Worm (Caenorhabditis elegans) whole organism, L4/young adult: ENCODE results near the gene wdr-62.

Experiments
- W03F9.2 ChIP-seq: fragments of 150-350 bp; optimal IDR thresholded peaks from 2 replicates; lab custom pipeline; 2014; ENCODE audit warnings: missing biosample characterization, missing genetic modification characterization
- dao-5 ChIP-seq: sonication (generic microtip); optimal IDR thresholded peaks from 2 replicates; lab custom pipeline; 2016; ENCODE audit warnings: missing genotype, missing genetic modification characterization, moderate library complexity, missing compliant biosample characterization
- him-1 ChIP-seq: sonication (generic microtip); optimal IDR thresholded peaks from 2 replicates; lab custom pipeline; 2016; ENCODE audit warnings: missing genotype, missing genetic modification reagents, missing genetic modification characterization, missing compliant biosample characterization

The wdr-62 gene

DNA sequence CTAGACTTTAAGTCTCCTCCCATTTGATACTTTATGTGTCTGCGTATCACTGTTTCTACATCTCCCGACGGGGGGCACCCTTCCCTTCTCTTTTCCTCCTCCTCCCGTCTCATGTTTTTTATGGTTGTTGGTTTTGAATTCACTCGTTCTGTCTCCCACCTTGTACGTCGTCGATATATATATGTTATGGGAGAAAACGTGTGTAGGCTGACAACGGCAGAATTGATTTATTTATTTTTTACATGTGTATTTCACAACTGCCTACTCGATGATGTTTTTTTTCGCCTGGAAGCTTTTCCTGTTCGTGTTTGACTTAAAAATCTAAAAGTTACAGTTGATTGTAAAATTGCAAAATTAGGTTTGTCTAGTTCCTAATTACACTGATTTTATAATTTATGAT is 1.4 kb upstream of the wdr-62 start:
- TF ChIP-seq W03F9.2 (tag; lab: Kevin White, UChicago) (no peak), him-1 (tag; lab: Kevin White, UChicago) (no peak), dao-5 (tag; lab: Kevin White, UChicago) (no peak)

DNA sequence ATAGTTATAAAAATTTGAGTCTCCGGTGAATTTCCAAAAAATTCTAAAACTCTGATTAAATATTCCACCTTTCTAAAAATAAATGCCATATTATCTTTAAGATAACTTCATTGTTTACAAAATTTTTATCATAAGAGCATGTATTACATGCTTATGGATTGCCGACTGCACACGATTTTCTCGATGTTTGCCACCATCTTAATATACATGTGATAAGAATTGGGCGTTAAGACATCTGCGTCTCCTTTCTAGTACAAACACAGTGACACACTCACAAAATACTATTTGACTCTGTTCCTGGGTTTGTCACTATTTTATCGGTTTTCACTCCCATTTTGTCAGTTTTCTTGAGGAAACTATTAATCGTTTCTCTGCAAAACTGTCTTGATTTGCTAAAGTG is 739 bp upstream of the wdr-62 start:
- TF ChIP-seq W03F9.2 (tag; lab: Kevin White, UChicago) (no peak), him-1 (tag; lab: Kevin White, UChicago) (no peak), dao-5 (tag; lab: Kevin White, UChicago) (no peak)

DNA sequence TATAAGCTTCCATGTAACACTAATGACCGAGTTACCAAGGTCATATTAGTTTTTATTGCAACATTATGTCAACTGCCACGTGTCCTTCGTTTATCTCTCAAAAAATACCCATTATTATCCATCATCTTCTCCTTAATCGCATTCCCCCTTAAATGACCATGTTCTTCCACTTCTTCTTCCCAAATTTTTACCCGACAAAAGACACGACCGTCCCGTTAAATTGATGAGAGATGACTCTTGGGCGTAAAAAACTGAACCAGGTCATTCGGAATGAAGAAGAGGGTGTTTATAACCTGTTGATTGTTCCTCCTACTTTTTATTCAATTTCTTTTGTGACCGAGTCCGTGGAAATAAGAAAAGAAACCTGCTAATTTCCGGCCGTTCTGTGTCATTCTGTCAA is 770 bp downstream of the wdr-62 start:
- TF ChIP-seq W03F9.2 (tag; lab: Kevin White, UChicago) (no peak), dao-5 (tag; lab: Kevin White, UChicago) (no peak), him-1 (tag; lab: Kevin White, UChicago) (no peak)

DNA sequence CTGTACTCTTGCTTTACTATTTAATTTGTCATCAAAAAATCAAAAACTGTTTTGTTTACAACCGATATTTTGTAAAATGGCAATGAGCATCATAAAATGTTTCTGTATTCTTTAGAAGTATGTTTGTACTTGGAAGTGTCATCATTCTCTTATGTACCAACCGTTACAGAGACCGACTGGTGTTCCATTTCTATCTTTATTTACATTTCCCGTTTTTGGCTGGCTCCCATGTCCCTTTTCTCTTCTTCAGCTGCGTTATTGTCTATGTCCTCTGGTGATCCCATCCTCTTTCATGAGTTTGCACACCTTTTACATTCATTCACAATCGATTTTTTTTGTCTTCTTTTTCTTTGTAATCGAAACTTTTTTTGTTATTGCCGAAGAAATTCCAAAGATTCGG is 7.6 kb downstream of the wdr-62 start:
- TF ChIP-seq dao-5 (tag; lab: Kevin White, UChicago), result no peak
- TF ChIP-seq him-1 (tag; lab: Kevin White, UChicago), result no peak
- no peak for TF ChIP-seq W03F9.2 (tag; lab: Kevin White, UChicago)

DNA sequence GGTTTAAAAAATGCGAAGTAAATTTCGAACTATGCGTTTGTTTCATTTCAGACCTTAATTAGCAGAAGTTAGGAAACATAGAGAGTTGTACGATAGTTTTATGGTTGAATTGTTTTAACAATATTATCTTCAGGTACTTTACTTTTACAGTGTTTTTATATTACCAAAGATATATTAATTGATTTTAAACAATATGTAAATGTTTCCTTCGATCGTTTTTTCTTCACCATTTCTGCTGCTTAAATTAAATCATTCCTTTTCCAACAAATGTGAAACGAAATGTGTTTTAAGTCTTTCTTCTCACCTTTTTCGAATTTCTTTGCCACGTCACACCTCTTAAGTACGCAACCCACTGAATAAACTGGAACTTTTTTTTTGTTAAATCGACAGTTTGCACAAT is 9.5 kb downstream of the wdr-62 start:
- no peak for TF ChIP-seq W03F9.2 (tag; lab: Kevin White, UChicago)
- TF ChIP-seq dao-5 (tag; lab: Kevin White, UChicago), result no peak
- TF ChIP-seq him-1 (tag; lab: Kevin White, UChicago), result no peak

DNA sequence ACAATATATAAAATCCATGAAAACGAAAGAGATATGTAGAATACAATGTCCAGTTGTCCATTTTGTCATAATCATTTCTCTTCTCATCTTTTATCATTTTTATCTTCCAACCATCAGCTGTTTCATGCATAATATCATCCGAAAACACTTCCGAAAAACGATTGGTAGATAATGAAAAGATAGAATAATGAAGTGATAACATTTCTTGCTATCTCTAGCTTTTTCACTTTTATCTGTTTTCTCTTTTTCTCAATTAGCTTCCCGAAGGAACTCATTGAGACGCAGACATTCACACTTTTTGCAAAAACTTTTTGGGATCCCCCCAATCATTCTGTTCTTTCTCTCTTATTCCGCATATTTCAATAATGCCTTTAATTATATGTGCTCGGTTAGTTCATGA is 10.1 kb downstream of the wdr-62 start:
- TF ChIP-seq him-1 (tag; lab: Kevin White, UChicago), result no peak
- no peak for TF ChIP-seq W03F9.2 (tag; lab: Kevin White, UChicago)
- no peak for TF ChIP-seq dao-5 (tag; lab: Kevin White, UChicago)

DNA sequence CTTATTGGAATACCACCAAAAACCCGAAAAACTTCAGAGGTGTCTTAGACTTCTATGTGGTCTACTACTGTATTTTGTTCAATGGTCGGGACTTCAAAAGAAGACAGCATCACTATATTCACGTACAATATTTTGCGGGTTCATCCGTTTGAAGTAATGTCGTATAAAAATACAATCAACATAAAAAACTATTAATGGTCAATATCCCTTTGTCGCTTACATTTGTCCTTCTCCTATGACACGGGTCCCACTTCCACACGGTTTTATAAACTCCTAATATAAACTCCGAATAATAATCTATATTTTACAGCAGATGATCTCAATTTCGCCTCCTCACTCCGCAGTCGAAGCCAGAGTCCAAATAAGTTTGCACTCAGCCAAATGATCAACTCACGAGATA is 13.7 kb downstream of the wdr-62 start:
- TF ChIP-seq W03F9.2 (tag; lab: Kevin White, UChicago), result no peak
- no peak for TF ChIP-seq dao-5 (tag; lab: Kevin White, UChicago)
- no peak for TF ChIP-seq him-1 (tag; lab: Kevin White, UChicago)

DNA sequence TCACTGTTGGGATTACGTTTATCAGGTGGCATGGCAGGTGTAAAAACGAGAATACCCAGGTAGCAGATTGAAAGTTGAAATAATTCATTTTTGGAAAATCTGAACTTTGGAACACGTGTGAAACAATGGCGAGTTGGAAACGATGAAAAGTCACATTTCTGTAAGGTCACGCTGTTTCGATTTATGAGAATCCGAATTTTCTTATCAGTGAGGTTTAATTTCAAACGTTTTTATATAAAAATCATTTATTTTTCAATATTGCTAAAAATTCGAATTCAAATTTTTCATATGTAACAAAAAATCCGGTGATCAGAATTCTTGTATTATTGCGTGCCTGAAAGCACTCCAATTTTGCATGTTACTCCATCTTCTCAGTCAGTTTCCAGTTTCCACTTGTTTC is 18.8 kb downstream of the wdr-62 start, which contains the start of gene F07D3.3:
Gene F07D3.3, minus strand, starts transcription at position 101 of the 400 bp plus-strand sequence.
- no peak for TF ChIP-seq W03F9.2 (tag; lab: Kevin White, UChicago)
- TF ChIP-seq dao-5 (tag; lab: Kevin White, UChicago), result no peak
- no peak for TF ChIP-seq him-1 (tag; lab: Kevin White, UChicago)

DNA sequence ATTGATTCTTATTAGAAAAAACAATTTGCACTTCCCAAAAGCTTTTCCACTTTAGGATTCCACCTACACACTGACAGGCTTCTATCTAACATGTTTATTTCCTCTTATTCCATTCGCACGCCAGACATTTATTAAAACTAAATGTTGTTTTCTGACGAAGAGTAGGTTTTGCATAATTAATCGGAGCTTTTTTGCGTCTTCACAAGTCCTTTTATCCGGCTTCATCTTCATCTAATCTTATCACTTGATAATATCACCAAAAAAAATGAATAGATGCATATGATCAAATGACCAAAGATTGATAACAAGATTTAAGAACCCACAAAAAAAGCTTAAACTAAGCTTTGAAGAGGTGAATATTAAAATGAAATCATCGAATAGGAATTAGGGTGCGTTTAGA is 21.7 kb downstream of the wdr-62 start:
- TF ChIP-seq W03F9.2 (tag; lab: Kevin White, UChicago), result no peak
- no peak for TF ChIP-seq him-1 (tag; lab: Kevin White, UChicago)
- TF ChIP-seq dao-5 (tag; lab: Kevin White, UChicago), result no peak

DNA sequence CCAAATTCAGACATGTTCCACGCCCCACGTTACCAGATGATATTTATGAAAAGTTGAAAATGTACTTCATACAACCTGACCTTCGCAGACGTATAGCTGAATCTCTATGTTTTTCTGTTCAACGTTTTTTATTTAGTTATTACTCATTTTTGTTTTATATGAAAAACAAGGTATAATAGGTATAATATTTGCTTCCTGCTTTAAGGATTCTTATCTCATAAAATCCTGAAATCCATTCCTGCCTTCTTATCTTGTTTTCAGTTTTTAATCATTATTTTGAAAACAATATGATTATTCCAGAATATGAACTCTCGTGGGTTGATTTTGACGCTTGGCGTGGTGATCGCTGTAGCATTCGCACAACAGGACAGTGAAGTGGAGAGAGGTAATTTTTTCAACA is 27.8 kb downstream of the wdr-62 start, which contains the start of gene flp-6:
Gene flp-6, plus strand, starts transcription at position 301 of the 400 bp plus-strand sequence.
- TF ChIP-seq W03F9.2 (tag; lab: Kevin White, UChicago), result no peak
- TF ChIP-seq dao-5 (tag; lab: Kevin White, UChicago), result no peak
- TF ChIP-seq him-1 (tag; lab: Kevin White, UChicago), result no peak

DNA sequence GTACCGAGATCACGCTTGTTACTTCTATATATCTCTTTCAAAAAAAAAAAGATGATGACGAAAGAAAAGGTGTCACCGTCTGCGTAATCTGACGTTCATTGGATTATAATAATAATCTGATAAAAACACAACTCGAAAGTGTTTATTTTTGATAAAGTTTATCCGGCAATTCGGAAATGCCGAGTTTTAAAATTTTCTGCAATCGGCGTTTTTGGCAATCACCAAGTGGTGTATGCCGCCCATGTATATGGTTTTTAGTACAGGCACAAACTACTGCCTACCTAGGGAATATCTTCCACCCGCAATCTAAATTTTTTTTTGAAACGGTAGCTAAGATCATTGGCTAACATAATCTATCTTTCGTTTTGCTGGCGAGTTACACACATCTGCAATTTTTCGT is 30.1 kb downstream of the wdr-62 start:
- TF ChIP-seq him-1 (tag; lab: Kevin White, UChicago) (no peak), dao-5 (tag; lab: Kevin White, UChicago) (no peak), W03F9.2 (tag; lab: Kevin White, UChicago) (no peak)

DNA sequence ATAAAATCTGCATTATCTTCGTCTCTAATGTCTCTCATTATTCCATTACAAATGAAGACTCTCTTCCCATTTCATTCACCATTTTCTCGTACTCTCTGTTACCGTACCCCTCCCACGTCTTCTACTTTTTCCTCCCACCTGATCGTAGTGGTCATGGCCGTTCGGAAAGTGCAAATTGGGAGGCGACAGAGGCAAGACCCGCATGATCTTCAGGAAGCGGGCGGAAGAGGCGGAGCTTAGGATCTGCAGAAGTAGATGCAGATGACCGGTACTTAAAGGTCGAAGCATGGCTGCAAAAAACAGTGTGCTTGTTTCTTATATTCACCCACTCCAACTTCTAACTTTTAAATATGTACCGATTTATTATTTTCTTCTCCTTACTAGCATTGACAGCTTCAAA is 34.0 kb downstream of the wdr-62 start, which contains the start of gene nas-3:
Gene nas-3, plus strand, starts transcription at position 301 of the 400 bp plus-strand sequence.
- TF ChIP-seq dao-5 (tag; lab: Kevin White, UChicago) (no peak), him-1 (tag; lab: Kevin White, UChicago) (no peak), W03F9.2 (tag; lab: Kevin White, UChicago) (no peak)

DNA sequence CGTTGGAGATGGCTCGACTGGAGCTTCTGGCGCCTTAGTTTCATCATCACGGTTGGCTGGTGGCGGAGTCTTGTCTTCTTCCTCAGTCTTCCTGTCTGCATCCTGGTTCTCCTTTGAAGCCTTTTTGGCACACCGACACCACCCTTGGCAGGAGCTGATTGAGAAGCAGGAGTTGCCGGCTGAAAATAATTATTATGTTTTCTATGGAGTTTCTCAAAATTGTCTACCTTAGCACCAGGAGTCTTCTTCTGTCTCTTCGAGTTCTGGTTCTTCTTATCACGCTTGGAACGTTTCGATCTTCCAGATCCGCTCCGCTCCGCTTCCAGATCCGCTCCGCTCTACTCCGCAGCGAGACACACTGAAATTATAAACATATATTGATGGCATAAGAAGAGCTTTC is 36.7 kb downstream of the wdr-62 start, which contains the start of gene K06A4.6:
Gene K06A4.6, minus strand, starts transcription at position 101 of the 400 bp plus-strand sequence.
- TF ChIP-seq W03F9.2 (tag; lab: Kevin White, UChicago) (no peak), dao-5 (tag; lab: Kevin White, UChicago) (no peak), him-1 (tag; lab: Kevin White, UChicago) (no peak)

DNA sequence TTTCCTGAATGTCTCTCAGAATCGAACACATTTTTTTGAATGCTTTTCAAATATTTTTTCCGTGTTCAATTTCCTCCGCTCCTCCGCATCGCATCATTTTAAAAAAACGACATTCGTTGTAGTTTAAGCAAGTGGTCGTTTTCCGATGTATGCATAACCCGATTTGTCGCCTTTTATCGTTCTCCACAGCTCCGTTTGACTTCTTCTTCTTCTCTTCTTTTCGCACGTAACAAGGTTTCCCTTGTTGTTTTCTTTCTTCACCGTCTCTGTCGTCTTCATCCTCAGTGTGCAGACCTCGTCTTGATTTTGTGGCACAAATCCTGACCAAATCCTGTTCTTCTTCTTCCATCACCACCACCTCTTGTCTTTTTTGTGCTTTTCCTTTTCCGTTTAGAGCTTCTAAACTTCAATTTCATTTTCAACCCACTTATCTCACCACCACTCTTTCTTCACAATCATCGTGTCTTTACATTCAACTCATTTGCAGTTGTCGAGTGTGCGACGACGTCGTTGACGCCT is 39.9 kb downstream of the wdr-62 start, which contains the start of gene K06A4.2:
Gene K06A4.2, plus strand, starts transcription at position 469 of the 519 bp plus-strand sequence.
- TF ChIP-seq W03F9.2 (tag; lab: Kevin White, UChicago) (no peak), dao-5 (tag; lab: Kevin White, UChicago) (no peak), him-1 (tag; lab: Kevin White, UChicago) (no peak)
